Worm (Caenorhabditis elegans) whole organism, L1 larva: ENCODE measurements around the gene R05G6.5.

Experiments
- C04F5.9 ChIP-seq: sonication (generic microtip); optimal IDR thresholded peaks from 2 replicates; lab custom pipeline; 2016; ENCODE audit warnings: missing genetic modification characterization, missing compliant biosample characterization
- F16B12.6 ChIP-seq: fragments of 150-350 bp; optimal IDR thresholded peaks from 2 replicates; lab custom pipeline; 2014; ENCODE audit warnings: missing biosample characterization, missing genetic modification characterization
- aha-1 ChIP-seq: fragments of 150-350 bp; optimal IDR thresholded peaks from 2 replicates; lab custom pipeline; 2014; ENCODE audit warnings: missing biosample characterization, missing genetic modification characterization
- aly-2 ChIP-seq: fragments of 150-350 bp; optimal IDR thresholded peaks from 2 replicates; lab custom pipeline; 2014; ENCODE audit warnings: missing biosample characterization, missing genetic modification characterization
- blmp-1 ChIP-seq: fragments of 150-350 bp; optimal IDR thresholded peaks from 2 replicates; lab custom pipeline; 2014; ENCODE audit warnings: missing biosample characterization, missing genetic modification characterization
- ceh-63 ChIP-seq: fragments of 200-800 bp; sonication (Bioruptor generic); optimal IDR thresholded peaks from 2 replicates; lab custom pipeline; 2018; ENCODE audit warnings: mild to moderate bottlenecking, missing genetic modification characterization, missing compliant biosample characterization
- ceh-82 ChIP-seq, 3 experiments: fragments of 150-350 bp in 1 of 3; sonication (generic microtip) in 2 of 3; optimal IDR thresholded peaks; 2 replicates each; lab custom pipeline; 2014 to 2017; ENCODE audit warnings: missing biosample characterization in 3 of 3, missing genetic modification characterization in 3 of 3
- dpl-1 ChIP-seq, 3 experiments: fragments of 150-350 bp in 2 of 3; sonication (generic microtip) in 1 of 3; optimal IDR thresholded peaks; 2 replicates each; lab custom pipeline; 2014 to 2017; ENCODE audit warnings: missing biosample characterization in 3 of 3, missing genetic modification characterization in 3 of 3, missing genetic modification reagents in 3 of 3
- dsc-1 ChIP-seq: sonication (generic microtip); optimal IDR thresholded peaks from 2 replicates; lab custom pipeline; 2016; ENCODE audit warnings: mild to moderate bottlenecking, missing genetic modification characterization, missing compliant biosample characterization
- egl-13 ChIP-seq: sonication (generic microtip); optimal IDR thresholded peaks from 2 replicates; lab custom pipeline; 2016; ENCODE audit warnings: missing genotype, missing genetic modification reagents, missing genetic modification characterization, missing compliant biosample characterization
- egl-27 ChIP-seq, 2 experiments: fragments of 150-350 bp in 1 of 2; sonication (generic microtip); optimal IDR thresholded peaks; 3 replicates each; lab custom pipeline; 2017 to 2018; ENCODE audit warnings: missing biosample characterization in 2 of 2, missing genetic modification characterization in 2 of 2, missing genetic modification reagents in 2 of 2
- elt-2 ChIP-seq: sonication (generic microtip); optimal IDR thresholded peaks from 2 replicates; lab custom pipeline; 2016; ENCODE audit warnings: missing genetic modification characterization, mild to moderate bottlenecking, inconsistent platforms, missing compliant biosample characterization, missing genetic modification reagents
- elt-3 ChIP-seq, 6 experiments: fragments of 150-350 bp in 1 of 6; sonication (generic microtip); optimal IDR thresholded peaks; 2 replicates each; lab custom pipeline; 2017 to 2018; ENCODE audit warnings: missing biosample characterization in 6 of 6, missing genetic modification characterization in 6 of 6, inconsistent platforms in 1 of 6
- ets-5 ChIP-seq: fragments of 200-800 bp; sonication (Bioruptor generic); IDR thresholded peaks from 2 replicates; pipeline ENCODE4 v1.3.6; 2022; ENCODE audit warnings: missing genetic modification characterization, missing compliant biosample characterization
- fkh-10 ChIP-seq: sonication (generic microtip); optimal IDR thresholded peaks from 2 replicates; lab custom pipeline; 2017; ENCODE audit warnings: missing biosample characterization, missing genetic modification reagents, missing genetic modification characterization
- fkh-4 ChIP-seq: sonication (generic microtip); optimal IDR thresholded peaks from 2 replicates; lab custom pipeline; 2016; ENCODE audit warnings: missing compliant biosample characterization, missing genetic modification characterization, borderline replicate concordance
- fkh-8 ChIP-seq: sonication (generic microtip); optimal IDR thresholded peaks from 2 replicates; lab custom pipeline; 2016; ENCODE audit warnings: mild to moderate bottlenecking, missing genetic modification characterization, missing compliant biosample characterization
- fos-1 ChIP-seq: fragments of 150-350 bp; optimal IDR thresholded peaks from 2 replicates; lab custom pipeline; 2014; ENCODE audit warnings: missing biosample characterization, missing genetic modification characterization
- grh-1 ChIP-seq: fragments of 200-800 bp; sonication (Bioruptor generic); IDR thresholded peaks from 2 replicates; pipeline ENCODE4 v1.3.6; 2022; ENCODE audit warnings: missing genetic modification reagents, missing genetic modification characterization, missing compliant biosample characterization
- hlh-17 ChIP-seq: fragments of 200-800 bp; sonication (Bioruptor generic); optimal IDR thresholded peaks from 2 replicates; lab custom pipeline; 2018; ENCODE audit warnings: missing genetic modification characterization, mild to moderate bottlenecking, missing compliant biosample characterization, moderate library complexity, borderline replicate concordance
- hlh-4 ChIP-seq: sonication (generic microtip); optimal IDR thresholded peaks from 2 replicates; lab custom pipeline; 2016; ENCODE audit warnings: mild to moderate bottlenecking, missing genetic modification characterization, missing compliant biosample characterization
- irx-1 ChIP-seq: sonication (generic microtip); optimal IDR thresholded peaks from 2 replicates; lab custom pipeline; 2016; ENCODE audit warnings: missing genetic modification characterization, missing compliant biosample characterization
- lin-14 ChIP-seq: fragments of 200-800 bp; sonication (Bioruptor generic); optimal IDR thresholded peaks from 2 replicates; lab custom pipeline; 2018; ENCODE audit warnings: mild to moderate bottlenecking, missing genetic modification characterization, moderate library complexity, missing compliant biosample characterization
- lin-15B ChIP-seq: fragments of 150-350 bp; sonication (generic microtip); optimal IDR thresholded peaks from 3 replicates; lab custom pipeline; 2014; ENCODE audit warnings: missing biosample characterization, missing genetic modification characterization
- lin-35 ChIP-seq, 2 experiments: fragments of 150-350 bp; optimal IDR thresholded peaks; 2 replicates each; lab custom pipeline; 2014; ENCODE audit warnings: missing biosample characterization in 2 of 2, missing genetic modification characterization in 2 of 2, missing genetic modification reagents in 2 of 2
- lsy-2 ChIP-seq, 2 experiments: fragments of 150-350 bp; optimal IDR thresholded peaks; 2 replicates each; lab custom pipeline; 2014; ENCODE audit warnings: missing biosample characterization in 2 of 2, missing genetic modification characterization in 2 of 2
- mef-2 ChIP-seq: fragments of 150-350 bp; optimal IDR thresholded peaks from 2 replicates; lab custom pipeline; 2014; ENCODE audit warnings: missing biosample characterization, missing genetic modification characterization
- nhr-11 ChIP-seq: fragments of 150-350 bp; optimal IDR thresholded peaks from 2 replicates; lab custom pipeline; 2014; ENCODE audit warnings: missing biosample characterization, missing genetic modification characterization
- nhr-19 ChIP-seq: fragments of 200-800 bp; sonication (Bioruptor generic); conservative IDR thresholded peaks from 2 replicates; pipeline ENCODE4 v1.3.6; 2022; ENCODE audit warnings: missing genetic modification characterization, missing compliant biosample characterization
- nhr-47 ChIP-seq: sonication (generic microtip); optimal IDR thresholded peaks from 2 replicates; lab custom pipeline; 2016; ENCODE audit warnings: mild to moderate bottlenecking, missing genetic modification characterization, moderate library complexity, missing compliant biosample characterization
- nhr-76 ChIP-seq: sonication (generic microtip); optimal IDR thresholded peaks from 2 replicates; lab custom pipeline; 2017; ENCODE audit warnings: missing biosample characterization, missing genetic modification characterization
- nhr-77 ChIP-seq: fragments of 150-350 bp; optimal IDR thresholded peaks from 2 replicates; lab custom pipeline; 2014; ENCODE audit warnings: missing biosample characterization, missing genetic modification characterization
- nhr-84 ChIP-seq: sonication (generic microtip); optimal IDR thresholded peaks from 2 replicates; lab custom pipeline; 2017; ENCODE audit warnings: missing biosample characterization, missing genetic modification characterization
- nhr-90 ChIP-seq: sonication (generic microtip); optimal IDR thresholded peaks from 2 replicates; lab custom pipeline; 2016; ENCODE audit warnings: mild to moderate bottlenecking, missing genetic modification characterization, missing compliant biosample characterization; ENCODE audit not compliant: poor library complexity
- rnt-1 ChIP-seq: sonication (generic microtip); optimal IDR thresholded peaks from 2 replicates; lab custom pipeline; 2016; ENCODE audit warnings: mild to moderate bottlenecking, missing genetic modification characterization, moderate library complexity, missing compliant biosample characterization
- skn-1 ChIP-seq: fragments of 150-350 bp; optimal IDR thresholded peaks from 2 replicates; lab custom pipeline; 2014; ENCODE audit warnings: missing biosample characterization, missing genetic modification characterization
- snpc-4 ChIP-seq: fragments of 150-350 bp; optimal IDR thresholded peaks from 2 replicates; lab custom pipeline; 2014; ENCODE audit warnings: missing biosample characterization, missing genetic modification characterization
- snu-23 ChIP-seq: sonication (generic microtip); optimal IDR thresholded peaks from 2 replicates; lab custom pipeline; 2016; ENCODE audit warnings: missing genetic modification characterization, missing compliant biosample characterization
- sptf-1 ChIP-seq: fragments of 150-350 bp; optimal IDR thresholded peaks from 2 replicates; lab custom pipeline; 2014; ENCODE audit warnings: missing biosample characterization, missing genetic modification characterization
- tlp-1 ChIP-seq: fragments of 150-350 bp; optimal IDR thresholded peaks from 2 replicates; lab custom pipeline; 2014; ENCODE audit warnings: missing biosample characterization, missing genetic modification characterization
- unc-130 ChIP-seq: fragments of 150-350 bp; optimal IDR thresholded peaks from 2 replicates; lab custom pipeline; 2017; ENCODE audit warnings: missing biosample characterization, missing genetic modification characterization, inconsistent platforms
- unc-30 ChIP-seq: sonication (generic microtip); optimal IDR thresholded peaks from 2 replicates; lab custom pipeline; 2017; ENCODE audit warnings: missing biosample characterization, missing genetic modification characterization
- zag-1 ChIP-seq: fragments of 150-350 bp; optimal IDR thresholded peaks from 2 replicates; lab custom pipeline; 2014; ENCODE audit warnings: missing biosample characterization, missing genetic modification characterization
- zip-4 ChIP-seq: fragments of 200-800 bp; sonication (Bioruptor generic); optimal IDR thresholded peaks from 2 replicates; lab custom pipeline; 2018; ENCODE audit warnings: mild to moderate bottlenecking, missing genetic modification characterization, moderate library complexity, missing compliant biosample characterization
- ztf-4 ChIP-seq: fragments of 150-350 bp; optimal IDR thresholded peaks from 2 replicates; lab custom pipeline; 2014; ENCODE audit warnings: missing biosample characterization, missing genetic modification characterization

The R05G6.5 gene

DNA sequence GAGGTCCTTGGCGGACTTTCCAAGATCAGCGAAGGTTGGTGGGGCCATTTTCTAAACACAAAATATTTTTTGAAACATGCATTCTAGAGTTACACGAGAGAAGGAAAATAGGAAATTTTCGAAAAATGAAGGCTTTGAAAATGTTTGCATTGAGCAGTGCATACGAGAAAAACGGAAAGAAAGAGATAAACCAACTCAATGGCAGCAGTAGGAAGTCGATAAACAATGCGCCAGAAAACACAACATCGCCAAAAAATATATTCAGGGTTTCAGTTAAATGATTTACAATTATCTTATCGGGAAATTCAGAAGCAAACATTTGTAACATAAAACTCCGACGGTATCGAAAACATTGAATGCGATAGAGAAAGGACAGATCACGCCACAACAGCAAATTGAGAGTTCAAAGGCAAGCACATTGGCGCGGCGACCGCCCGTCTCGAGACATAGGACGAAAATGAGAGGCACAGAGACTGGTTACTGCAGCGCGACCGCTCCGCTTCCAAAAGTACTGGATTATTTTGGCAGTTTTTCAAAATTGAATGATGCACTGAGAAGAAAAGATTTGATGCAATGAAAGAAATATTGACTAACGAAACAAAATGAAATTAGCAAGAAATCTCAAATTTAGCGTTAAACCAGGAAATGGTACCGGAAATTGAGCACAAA lies at the start of gene R05G6.5, which contains the start of gene vdac-1 (continued):
- TF ChIP-seq zag-1 (tag; lab: Kevin White, UChicago): no peak
- peak; percentile 80 for TF ChIP-seq nhr-90 (tag; lab: Kevin White, UChicago)
- TF ChIP-seq egl-27 (tag; optimal IDR thresholded peaks at IDR 0.05; lab: Kevin White, UChicago): peak in 1 of 2 experiments; percentile 33
- no peak for TF ChIP-seq C04F5.9 (tag; lab: Kevin White, UChicago)
- TF ChIP-seq F16B12.6 (tag; lab: Kevin White, UChicago): no peak
- TF ChIP-seq grh-1 (GFP tag; lab: Robert Waterston, UW): peak; percentile 77
- peak; percentile 81 for TF ChIP-seq fkh-8 (tag; lab: Kevin White, UChicago)
- TF ChIP-seq ztf-4 (tag; lab: Kevin White, UChicago): peak; percentile 55
- TF ChIP-seq unc-130: peak; percentile 81
- TF ChIP-seq nhr-19 (GFP tag; lab: Robert Waterston, UW): peak; percentile 87
- TF ChIP-seq hlh-4 (tag; lab: Kevin White, UChicago): no peak
- TF ChIP-seq elt-3 (tag; optimal IDR thresholded peaks at IDR 0.05; lab: Kevin White, UChicago): peak in 4 of 6 experiments; percentile 30 to 78 (median 46)
- TF ChIP-seq nhr-11 (tag; lab: Kevin White, UChicago): peak; percentile 24
- peak; percentile 63 for TF ChIP-seq fos-1
- TF ChIP-seq snpc-4 (tag; lab: Kevin White, UChicago): peak; percentile 11
- peak; percentile 97 for TF ChIP-seq lin-14 (GFP tag; lab: Kevin White, UChicago)
- peak; percentile 57 for TF ChIP-seq dsc-1 (tag; lab: Kevin White, UChicago)
- peak; percentile 30 for TF ChIP-seq mef-2
- peak; percentile 63 for TF ChIP-seq skn-1 (tag; lab: Kevin White, UChicago)
- peak; percentile 83 for TF ChIP-seq nhr-47
- TF ChIP-seq ceh-82 (tag; optimal IDR thresholded peaks at IDR 0.05; lab: Kevin White, UChicago): peak; percentile 42 to 93 (median 70)
- TF ChIP-seq sptf-1 (tag; lab: Kevin White, UChicago): no peak
- TF ChIP-seq lsy-2 (tag; optimal IDR thresholded peaks at IDR 0.05; lab: Kevin White, UChicago): peak; percentile 77 to 90
- no peak for TF ChIP-seq aly-2 (tag; lab: Kevin White, UChicago)
- peak; percentile 90 for TF ChIP-seq nhr-77
- peak; percentile 89 to 92 (median 92) for TF ChIP-seq dpl-1 (GFP tag; optimal IDR thresholded peaks at IDR 0.05; lab: Kevin White, UChicago)
- no peak for TF ChIP-seq tlp-1 (tag; lab: Kevin White, UChicago)
- TF ChIP-seq snu-23 (GFP tag; lab: Kevin White, UChicago): peak; percentile 93
- peak; percentile 28 for TF ChIP-seq fkh-10 (GFP tag; lab: Kevin White, UChicago)
- no peak for TF ChIP-seq aha-1 (tag; lab: Kevin White, UChicago)
- peak; percentile 73 for TF ChIP-seq elt-2
- TF ChIP-seq fkh-4 (tag; lab: Kevin White, UChicago): no peak
- TF ChIP-seq nhr-76 (tag; lab: Kevin White, UChicago): no peak

ce11 chrIV:7460225-7460624 lies 47.9 kb upstream of the R05G6.5 start, which contains the start of gene F13B6.2:
Gene F13B6.2 (minus strand): TSS chrIV:7460325.
- TF ChIP-seq rnt-1 (tag; lab: Kevin White, UChicago) (no peak), nhr-84 (tag; lab: Kevin White, UChicago) (no peak), blmp-1 (tag; lab: Kevin White, UChicago) (no peak), lin-15B (tag; lab: Kevin White, UChicago) (no peak), lin-35 (GFP tag; optimal IDR thresholded peaks at IDR 0.05; lab: Kevin White, UChicago) (no peak), ceh-63 (no peak), ets-5 (GFP tag; lab: Robert Waterston, UW) (no peak), irx-1 (tag; lab: Kevin White, UChicago) (no peak), lin-14 (GFP tag; lab: Kevin White, UChicago) (no peak), hlh-17 (GFP tag; lab: Kevin White, UChicago) (no peak), unc-30 (tag; lab: Kevin White, UChicago) (no peak), C04F5.9 (tag; lab: Kevin White, UChicago) (no peak), unc-130 (no peak), hlh-4 (tag; lab: Kevin White, UChicago) (no peak), aly-2 (tag; lab: Kevin White, UChicago) (no peak), nhr-77 (no peak), zip-4 (GFP tag; lab: Kevin White, UChicago) (no peak), nhr-47 (no peak), fkh-8 (tag; lab: Kevin White, UChicago) (no peak), egl-13 (tag; lab: Kevin White, UChicago) (no peak)
